Fruit fly (Drosophila melanogaster) whole organism, adult: Measurements from ENCODE around the gene dpr20.

Source experiments
- bab1 ChIP-seq: fragments of 200-800 bp; sonication (Bioruptor generic); optimal IDR thresholded peaks from 3 replicates; lab custom pipeline; 2019; ENCODE audit warnings: missing biosample characterization, mild to moderate bottlenecking, missing genetic modification characterization, moderate library complexity
- kay ChIP-seq: fragments of 200-800 bp; sonication (Bioruptor generic); peaks from one replicate; lab custom pipeline; 2016; ENCODE audit warnings: missing biosample characterization, missing genetic modification characterization, borderline replicate concordance
- tj ChIP-seq: fragments of 200-800 bp; sonication (Bioruptor generic); optimal IDR thresholded peaks from 3 replicates; lab custom pipeline; 2017; ENCODE audit warnings: missing biosample characterization, mild to moderate bottlenecking, missing genetic modification characterization, moderate library complexity

DNA sequence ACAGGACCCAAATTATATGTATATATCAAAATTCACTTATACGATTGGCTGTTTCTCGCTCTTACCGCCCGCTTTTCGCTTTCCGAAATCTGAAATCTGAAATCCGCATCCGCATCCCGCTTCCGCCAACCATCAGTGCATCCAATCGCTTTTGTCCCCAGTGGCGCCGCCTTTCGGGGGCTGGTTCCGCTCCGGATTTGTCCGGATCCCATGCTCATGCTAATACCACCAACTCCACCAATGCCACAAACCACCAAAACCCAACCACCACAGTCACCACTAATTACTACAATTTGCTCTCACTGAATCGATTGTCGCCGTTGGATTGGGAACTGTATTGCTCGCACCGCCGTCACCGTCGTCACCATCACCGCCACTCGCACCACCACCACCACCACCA, 11.8 kb upstream of the dpr20 start:
- no peak for TF ChIP-seq tj (GFP tag; lab: Kevin White, UChicago)
- no peak for TF ChIP-seq bab1 (GFP tag; lab: Kevin White, UChicago)
- TF ChIP-seq kay, result no peak
